Worm (Caenorhabditis elegans): ENCODE data around the gene ceh-41.
A peak's percentile ranks its signal among the peaks of the same experiment; 100 is the strongest.

ceh-41 gene

ce11 chrX:1860422-1860821 is 11.9 kb upstream of the ceh-41 start, which contains the start of gene T26C11.8:
Gene T26C11.8, plus strand, starts transcription at chrX:1860722.
- TF ChIP-seq hmg-4 (GFP tag; optimal IDR thresholded peaks at IDR 0.05) (no peak), hnd-1 (tag; optimal IDR thresholded peaks at IDR 0.05) (no peak), ama-1 (optimal IDR thresholded peaks at IDR 0.05) (no peak), B0310.2 (tag; optimal IDR thresholded peaks at IDR 0.05) (no peak)

DNA sequence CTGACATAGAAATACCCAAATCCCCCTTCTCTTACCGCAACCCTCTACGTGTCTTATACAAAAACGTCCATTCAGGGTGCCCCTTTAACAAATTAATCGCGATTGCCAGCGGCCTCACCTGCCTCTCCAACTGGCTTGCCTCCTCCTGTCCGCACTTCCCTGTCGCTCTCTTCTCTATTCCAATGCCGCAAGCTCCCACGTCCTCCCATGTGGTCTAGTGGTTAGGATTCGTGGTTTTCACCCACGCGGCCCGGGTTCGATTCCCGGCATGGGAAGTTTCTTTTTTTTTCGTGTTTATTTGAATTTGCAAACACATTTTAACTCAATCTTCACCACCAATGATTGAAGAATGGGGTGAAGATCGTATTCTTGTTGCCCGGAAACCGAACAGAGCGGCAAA is 10.1 kb upstream of the ceh-41 start:
- peak; percentile 59 for TF ChIP-seq tra-4 (tag; optimal IDR thresholded peaks at IDR 0.05)
- peak; percentile 86 for TF ChIP-seq aly-1 (tag; optimal IDR thresholded peaks at IDR 0.05)
- TF ChIP-seq hnd-1 (tag; optimal IDR thresholded peaks at IDR 0.05), result peak; percentile 57
- TF ChIP-seq hmbx-1 (tag; optimal IDR thresholded peaks at IDR 0.05), result no peak
- TF ChIP-seq pes-1 (GFP tag; IDR thresholded peaks at IDR 0.05), result peak; percentile 91
- peak; percentile 85 for TF ChIP-seq tbx-37 (GFP tag; conservative IDR thresholded peaks at IDR 0.05)
- TF ChIP-seq scrt-1 (GFP tag; IDR thresholded peaks at IDR 0.05), result peak; percentile 90
- peak; percentile 91 for TF ChIP-seq sea-1 (GFP tag; conservative IDR thresholded peaks at IDR 0.05)
- TF ChIP-seq F13C5.2 (tag; optimal IDR thresholded peaks at IDR 0.05), result peak; percentile 87
- TF ChIP-seq ceh-13 (GFP tag; optimal IDR thresholded peaks at IDR 0.05), result peak; percentile 73
- peak; percentile 88 for TF ChIP-seq tbx-11 (GFP tag; IDR thresholded peaks at IDR 0.05)
- peak; percentile 88 for TF ChIP-seq hmg-4 (GFP tag; optimal IDR thresholded peaks at IDR 0.05)
- TF ChIP-seq flt-1 (GFP tag; IDR thresholded peaks at IDR 0.05), result peak; percentile 89
- TF ChIP-seq ama-1 (optimal IDR thresholded peaks at IDR 0.05), result no peak
- TF ChIP-seq B0310.2 (tag; optimal IDR thresholded peaks at IDR 0.05), result peak; percentile 63
- TF ChIP-seq ets-7 (tag; optimal IDR thresholded peaks at IDR 0.05), result peak; percentile 79
- TF ChIP-seq ceh-36 (tag; optimal IDR thresholded peaks at IDR 0.05), result peak; percentile 73

DNA sequence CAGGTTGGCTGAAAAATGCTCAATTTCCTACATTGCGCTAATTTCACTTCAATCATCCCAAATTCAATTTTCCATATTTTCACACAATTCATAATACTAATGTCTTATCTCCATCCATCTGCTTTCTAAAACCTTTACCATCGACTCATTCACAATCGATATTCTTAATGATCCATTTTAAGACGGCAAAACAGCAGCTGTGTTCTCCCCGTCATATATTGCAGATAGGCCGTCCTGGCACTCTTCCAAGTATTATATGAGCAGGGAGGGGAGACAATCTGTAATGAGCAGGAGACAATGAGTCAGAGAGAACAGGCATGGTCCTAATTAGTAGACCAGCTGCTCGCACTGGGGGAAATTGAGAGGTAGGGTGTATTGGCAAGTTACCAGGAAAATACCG is 9.3 kb upstream of the ceh-41 start:
- TF ChIP-seq tbx-37 (GFP tag; conservative IDR thresholded peaks at IDR 0.05) (no peak), scrt-1 (GFP tag; IDR thresholded peaks at IDR 0.05) (no peak), tra-4 (tag; optimal IDR thresholded peaks at IDR 0.05) (no peak), ets-7 (tag; optimal IDR thresholded peaks at IDR 0.05) (no peak)

- TF ChIP-seq aly-1 (tag; optimal IDR thresholded peaks at IDR 0.05) (peak; percentile 41), hmbx-1 (tag; optimal IDR thresholded peaks at IDR 0.05) (no peak), hmg-4 (GFP tag; optimal IDR thresholded peaks at IDR 0.05) (peak; percentile 76), F13C5.2 (tag; optimal IDR thresholded peaks at IDR 0.05) (peak; percentile 33), pes-1 (GFP tag; IDR thresholded peaks at IDR 0.05) (no peak), tra-4 (tag; optimal IDR thresholded peaks at IDR 0.05) (no peak), ceh-36 (tag; optimal IDR thresholded peaks at IDR 0.05) (peak; percentile 29), flt-1 (GFP tag; IDR thresholded peaks at IDR 0.05) (0 out of 2 replicates have a peak, but pooled peaks have one; percentile 10)
These were observed 7.7 kb upstream of the ceh-41 start, which contains the start of gene ceh-39 for ce11 chrX:1856160-1856559. Gene ceh-39, minus strand, starts transcription at chrX:1856172.

- TF ChIP-seq pes-1 (GFP tag; IDR thresholded peaks at IDR 0.05) (0 out of 2 replicates have a peak, but pooled peaks have one; percentile 7), B0310.2 (tag; optimal IDR thresholded peaks at IDR 0.05) (no peak), tbx-11 (GFP tag; IDR thresholded peaks at IDR 0.05) (no peak), hmg-4 (GFP tag; optimal IDR thresholded peaks at IDR 0.05) (no peak), tbx-37 (GFP tag; conservative IDR thresholded peaks at IDR 0.05) (no peak)
These were observed 5.1 kb upstream of the ceh-41 start, which contains the start of gene T26C11.9 for ce11 chrX:1853596-1853995. Gene T26C11.9, minus strand, starts transcription at chrX:1853849.

- TF ChIP-seq aly-1 (tag; optimal IDR thresholded peaks at IDR 0.05) (no peak), B0310.2 (tag; optimal IDR thresholded peaks at IDR 0.05) (no peak), pes-1 (GFP tag; IDR thresholded peaks at IDR 0.05) (no peak), tbx-37 (GFP tag; conservative IDR thresholded peaks at IDR 0.05) (no peak), ceh-13 (GFP tag; optimal IDR thresholded peaks at IDR 0.05) (no peak), hnd-1 (tag; optimal IDR thresholded peaks at IDR 0.05) (no peak), sea-1 (GFP tag; conservative IDR thresholded peaks at IDR 0.05) (no peak), tra-4 (tag; optimal IDR thresholded peaks at IDR 0.05) (no peak), ets-7 (tag; optimal IDR thresholded peaks at IDR 0.05) (no peak), scrt-1 (GFP tag; IDR thresholded peaks at IDR 0.05) (no peak), ceh-36 (tag; optimal IDR thresholded peaks at IDR 0.05) (no peak), tbx-11 (GFP tag; IDR thresholded peaks at IDR 0.05) (no peak), hmg-4 (GFP tag; optimal IDR thresholded peaks at IDR 0.05) (no peak), hmbx-1 (tag; optimal IDR thresholded peaks at IDR 0.05) (no peak), flt-1 (GFP tag; IDR thresholded peaks at IDR 0.05) (no peak)
These were observed 4.2 kb upstream of the ceh-41 start, which contains the start of gene ceh-21 for ce11 chrX:1852636-1853035. Gene ceh-21, minus strand, starts transcription at chrX:1852736.

ce11 chrX:1850525-1850924 is 2.0 kb upstream of the ceh-41 start:
- no peak for TF ChIP-seq hmg-4 (GFP tag; optimal IDR thresholded peaks at IDR 0.05)
- TF ChIP-seq tbx-11 (GFP tag; IDR thresholded peaks at IDR 0.05), result no peak
- no peak for TF ChIP-seq flt-1 (GFP tag; IDR thresholded peaks at IDR 0.05)
- TF ChIP-seq B0310.2 (tag; optimal IDR thresholded peaks at IDR 0.05), result no peak
- no peak for TF ChIP-seq tbx-37 (GFP tag; conservative IDR thresholded peaks at IDR 0.05)
- TF ChIP-seq ets-7 (tag; optimal IDR thresholded peaks at IDR 0.05), result no peak
- TF ChIP-seq hnd-1 (tag; optimal IDR thresholded peaks at IDR 0.05), result no peak
- peak; percentile 31; the same call in 1 of the 2 replicates for TF ChIP-seq pes-1 (GFP tag; IDR thresholded peaks at IDR 0.05)
- TF ChIP-seq ceh-36 (tag; optimal IDR thresholded peaks at IDR 0.05), result peak; percentile 79
- TF ChIP-seq scrt-1 (GFP tag; IDR thresholded peaks at IDR 0.05), result no peak
- TF ChIP-seq hmbx-1 (tag; optimal IDR thresholded peaks at IDR 0.05), result no peak

ce11 chrX:1847685-1848084 is 790 bp downstream of the ceh-41 start:
- TF ChIP-seq sea-1 (GFP tag; conservative IDR thresholded peaks at IDR 0.05) (no peak), pes-1 (GFP tag; IDR thresholded peaks at IDR 0.05) (no peak), ceh-13 (GFP tag; optimal IDR thresholded peaks at IDR 0.05) (no peak), tbx-37 (GFP tag; conservative IDR thresholded peaks at IDR 0.05) (no peak), hmg-4 (GFP tag; optimal IDR thresholded peaks at IDR 0.05) (no peak), aly-1 (tag; optimal IDR thresholded peaks at IDR 0.05) (no peak), ama-1 (optimal IDR thresholded peaks at IDR 0.05) (no peak), ets-7 (tag; optimal IDR thresholded peaks at IDR 0.05) (no peak), hmbx-1 (tag; optimal IDR thresholded peaks at IDR 0.05) (no peak), B0310.2 (tag; optimal IDR thresholded peaks at IDR 0.05) (no peak), tra-4 (tag; optimal IDR thresholded peaks at IDR 0.05) (no peak), ceh-36 (tag; optimal IDR thresholded peaks at IDR 0.05) (no peak), F13C5.2 (tag; optimal IDR thresholded peaks at IDR 0.05) (no peak), tbx-11 (GFP tag; IDR thresholded peaks at IDR 0.05) (no peak), scrt-1 (GFP tag; IDR thresholded peaks at IDR 0.05) (no peak)

All from whole organism, early embryonic.